Worm (Caenorhabditis elegans): ENCODE measurements around the gene irld-66.

DNA sequence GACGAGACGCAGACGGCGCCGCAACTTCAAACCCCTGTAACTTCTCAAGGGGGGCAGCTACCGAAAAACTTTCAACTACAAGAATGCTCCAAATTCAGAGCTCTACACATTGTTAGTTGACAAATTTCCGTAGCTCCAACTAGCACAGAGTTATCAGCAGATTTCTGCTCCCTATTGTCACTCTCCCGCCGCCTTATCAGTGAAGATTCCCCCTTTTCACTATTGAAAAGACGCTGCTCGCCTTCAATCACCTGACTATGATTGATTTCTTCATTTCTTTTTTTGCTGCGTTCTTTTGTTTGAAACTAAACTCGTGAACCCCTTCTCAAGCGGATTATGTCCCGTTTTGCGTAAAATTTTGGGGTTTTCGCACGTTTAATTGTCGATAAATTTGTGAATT, 18.3 kb downstream of the irld-66 start:
- TF ChIP-seq elt-1 (tag; optimal IDR thresholded peaks at IDR 0.05; ENCODE audit: borderline replicate concordance, insufficient read depth) (no peak), unc-62 (GFP tag; optimal IDR thresholded peaks at IDR 0.05) (no peak), snpc-4 (tag; optimal IDR thresholded peaks at IDR 0.05) (no peak)
